Worm (Caenorhabditis elegans): ENCODE results near the gene Y51H7C.12.

Y51H7C.12 gene

ce11 chrII:1397703-1398102 is 48.8 kb downstream of the Y51H7C.12 start, which contains the start of gene F54D12.8:
TSS of gene F54D12.8 (minus strand) at chrII:1398038.
- TF ChIP-seq K02D7.2 (tag; optimal IDR thresholded peaks at IDR 0.05) (no peak), ceh-22 (tag; optimal IDR thresholded peaks at IDR 0.05) (no peak), ceh-6 (GFP tag; optimal IDR thresholded peaks at IDR 0.05) (no peak), ceh-9 (tag; optimal IDR thresholded peaks at IDR 0.05) (no peak), unc-86 (tag; optimal IDR thresholded peaks at IDR 0.05) (no peak), ceh-14 (tag; optimal IDR thresholded peaks at IDR 0.05) (no peak), pha-4 (tag; optimal IDR thresholded peaks at IDR 0.05) (no peak), sox-4 (tag; optimal IDR thresholded peaks at IDR 0.05) (no peak)

Measured in whole organism, late embryonic.